Worm (Caenorhabditis elegans): Measurements from ENCODE around the gene srb-12.

DNA sequence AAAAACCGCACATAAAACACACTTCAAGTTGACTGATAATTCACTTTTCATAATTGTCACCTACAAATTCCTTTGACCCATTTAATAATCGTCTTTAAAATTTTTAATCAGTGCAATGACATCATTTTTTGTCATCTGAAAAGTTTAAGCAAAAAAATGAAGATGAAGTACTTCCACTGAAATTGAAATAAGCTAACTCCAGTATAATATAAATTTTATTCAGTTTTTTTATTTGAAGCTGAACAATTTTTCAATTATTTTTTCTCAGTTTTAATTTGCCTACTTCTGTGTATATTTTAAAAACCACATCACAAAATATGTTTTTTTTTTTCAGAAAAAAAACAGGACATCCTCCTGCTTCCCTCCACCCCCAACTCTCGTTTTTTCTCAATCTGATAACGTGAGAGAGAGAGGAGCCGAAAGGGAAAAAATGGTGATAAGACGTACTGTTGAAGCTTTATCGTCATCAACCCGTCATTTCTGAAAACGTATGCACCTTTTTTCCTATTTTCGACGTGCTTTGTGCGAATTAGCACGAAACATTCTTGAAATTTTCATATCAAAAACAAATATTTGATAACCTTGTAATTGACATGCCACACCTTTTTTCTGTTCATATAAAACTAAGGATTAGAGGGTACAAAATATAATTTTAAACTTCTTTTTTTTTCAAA lies 50.5 kb downstream of the srb-12 start, which contains the start of the genes C04G6.11 and mpk-2:
- TF ChIP-seq elt-3 (tag; optimal IDR thresholded peaks at IDR 0.05) = no peak
- TF ChIP-seq unc-62 (GFP tag; optimal IDR thresholded peaks at IDR 0.05) = no peak
- TF ChIP-seq nhr-6 (tag; optimal IDR thresholded peaks at IDR 0.05) = no peak
- no peak for TF ChIP-seq ceh-82 (tag; optimal IDR thresholded peaks at IDR 0.05)
- TF ChIP-seq ZK546.5 (tag; optimal IDR thresholded peaks at IDR 0.05) = no peak
- TF ChIP-seq ceh-16 (tag; optimal IDR thresholded peaks at IDR 0.05) = no peak
- peak; percentile 73 for TF ChIP-seq fos-1 (tag; optimal IDR thresholded peaks at IDR 0.05)
- no peak for TF ChIP-seq snpc-4 (tag; optimal IDR thresholded peaks at IDR 0.05)
- no peak for TF ChIP-seq nhr-12 (tag; optimal IDR thresholded peaks at IDR 0.05)
- TF ChIP-seq elt-1 (tag; optimal IDR thresholded peaks at IDR 0.05) = no peak

Data from whole organism, L2 larva.